Worm (Caenorhabditis elegans): ENCODE measurements around the gene C11E4.6.

ce11 chrX:9648098-9648574 is 37.8 kb downstream of the C11E4.6 start, which contains the start of gene F34H10.4:
- TF ChIP-seq dmd-4 (tag; optimal IDR thresholded peaks at IDR 0.05; ENCODE audit: borderline replicate concordance) = no peak
- TF ChIP-seq unc-55 (GFP tag; optimal IDR thresholded peaks at IDR 0.05) = no peak
- no peak for TF ChIP-seq nfya-1 (tag; optimal IDR thresholded peaks at IDR 0.05)
- TF ChIP-seq pat-9 (tag; optimal IDR thresholded peaks at IDR 0.05) = no peak
- TF ChIP-seq pha-2 (tag; optimal IDR thresholded peaks at IDR 0.05) = no peak
- no peak for TF ChIP-seq sdc-2 (tag; optimal IDR thresholded peaks at IDR 0.05)
- TF ChIP-seq dve-1 (tag; optimal IDR thresholded peaks at IDR 0.05) = no peak
- no peak for TF ChIP-seq elt-2 (tag; optimal IDR thresholded peaks at IDR 0.05)
- TF ChIP-seq rnt-1 (tag; optimal IDR thresholded peaks at IDR 0.05) = no peak
- no peak for TF ChIP-seq hlh-13 (GFP tag; optimal IDR thresholded peaks at IDR 0.05)
- TF ChIP-seq nhr-11 (tag; optimal IDR thresholded peaks at IDR 0.05) = no peak
- no peak for TF ChIP-seq lin-11 (tag; optimal IDR thresholded peaks at IDR 0.05)
- TF ChIP-seq pqm-1 (tag; optimal IDR thresholded peaks at IDR 0.05) = no peak

Data from whole organism, late embryonic.